Worm (Caenorhabditis elegans) whole organism, L3 larva: ENCODE measurements around the gene cysl-2.
A peak's percentile ranks its signal among the peaks of the same experiment; 100 is the strongest.

Source experiments
- R02D3.7 ChIP-seq: fragments of 150-350 bp; optimal IDR thresholded peaks from 2 replicates; lab custom pipeline; 2014; ENCODE audit warnings: missing biosample characterization, missing genetic modification characterization
- aly-2 ChIP-seq: fragments of 150-350 bp; optimal IDR thresholded peaks from 2 replicates; lab custom pipeline; 2014; ENCODE audit warnings: missing biosample characterization, missing genetic modification characterization
- ceh-16 ChIP-seq: sonication (generic microtip); optimal IDR thresholded peaks from 2 replicates; lab custom pipeline; 2017; ENCODE audit warnings: missing biosample characterization, missing genetic modification characterization
- ceh-28 ChIP-seq: fragments of 150-350 bp; optimal IDR thresholded peaks from 2 replicates; lab custom pipeline; 2014; ENCODE audit warnings: missing biosample characterization, missing genetic modification reagents, missing genetic modification characterization
- ceh-82 ChIP-seq: fragments of 150-350 bp; optimal IDR thresholded peaks from 2 replicates; lab custom pipeline; 2014; ENCODE audit warnings: missing biosample characterization, missing genetic modification characterization
- ceh-9 ChIP-seq: sonication (generic microtip); optimal IDR thresholded peaks from 2 replicates; lab custom pipeline; 2018; ENCODE audit warnings: missing biosample characterization, missing genetic modification characterization
- daf-12 ChIP-seq: fragments of 150-350 bp; optimal IDR thresholded peaks from 2 replicates; lab custom pipeline; 2014; ENCODE audit warnings: missing biosample characterization, missing genetic modification reagents, missing genetic modification characterization
- elt-1 ChIP-seq: fragments of 150-350 bp; optimal IDR thresholded peaks from 2 replicates; lab custom pipeline; 2014; ENCODE audit warnings: missing biosample characterization, missing genetic modification characterization
- elt-2 ChIP-seq: sonication (generic microtip); optimal IDR thresholded peaks from 2 replicates; lab custom pipeline; 2016; ENCODE audit warnings: missing genetic modification reagents, mild to moderate bottlenecking, missing genetic modification characterization, missing compliant biosample characterization
- fos-1 ChIP-seq: fragments of 150-350 bp; optimal IDR thresholded peaks from 2 replicates; lab custom pipeline; 2014; ENCODE audit warnings: missing biosample characterization, missing genetic modification characterization
- hmg-11 ChIP-seq: sonication (generic microtip); optimal IDR thresholded peaks from 2 replicates; lab custom pipeline; 2016; ENCODE audit warnings: missing genetic modification characterization, missing compliant biosample characterization
- jun-1 ChIP-seq: fragments of 150-350 bp; optimal IDR thresholded peaks from 2 replicates; lab custom pipeline; 2014; ENCODE audit warnings: missing biosample characterization, missing genetic modification reagents, missing genetic modification characterization
- lin-15B ChIP-seq: fragments of 150-350 bp; optimal IDR thresholded peaks from 2 replicates; lab custom pipeline; 2014; ENCODE audit warnings: missing biosample characterization, missing genetic modification characterization
- lsy-12 ChIP-seq: sonication (generic microtip); optimal IDR thresholded peaks from 2 replicates; lab custom pipeline; 2016; ENCODE audit warnings: mild to moderate bottlenecking, missing genetic modification characterization, missing compliant biosample characterization
- mdl-1 ChIP-seq: fragments of 150-350 bp; optimal IDR thresholded peaks from 2 replicates; lab custom pipeline; 2014; ENCODE audit warnings: missing biosample characterization, missing genetic modification characterization
- mml-1 ChIP-seq: fragments of 150-350 bp; sonication (generic microtip); optimal IDR thresholded peaks from 3 replicates; lab custom pipeline; 2014; ENCODE audit warnings: missing biosample characterization, missing genetic modification characterization
- nfya-1 ChIP-seq: sonication (generic microtip); optimal IDR thresholded peaks from 2 replicates; lab custom pipeline; 2017; ENCODE audit warnings: missing genetic modification characterization, mild to moderate bottlenecking, missing compliant biosample characterization, antibody characterized with exemption, moderate library complexity; ENCODE audit not compliant: insufficient read depth
- nhr-11 ChIP-seq: fragments of 150-350 bp; optimal IDR thresholded peaks from 2 replicates; lab custom pipeline; 2014; ENCODE audit warnings: missing biosample characterization, missing genetic modification characterization
- nhr-12 ChIP-seq: fragments of 150-350 bp; optimal IDR thresholded peaks from 2 replicates; lab custom pipeline; 2014; ENCODE audit warnings: missing biosample characterization, missing genetic modification characterization
- nhr-23 ChIP-seq: fragments of 150-350 bp; optimal IDR thresholded peaks from 2 replicates; lab custom pipeline; 2014; ENCODE audit warnings: missing biosample characterization, missing genetic modification reagents, missing genetic modification characterization
- nhr-237 ChIP-seq: fragments of 150-350 bp; optimal IDR thresholded peaks from 2 replicates; lab custom pipeline; 2014; ENCODE audit warnings: missing biosample characterization, missing genetic modification characterization
- nhr-25 ChIP-seq: sonication (generic microtip); optimal IDR thresholded peaks from 2 replicates; lab custom pipeline; 2017; ENCODE audit warnings: missing biosample characterization, missing genetic modification characterization
- nhr-43 ChIP-seq: sonication (generic microtip); optimal IDR thresholded peaks from 2 replicates; lab custom pipeline; 2016; ENCODE audit warnings: mild to moderate bottlenecking, missing genetic modification characterization, missing compliant biosample characterization; ENCODE audit not compliant: poor library complexity, severe bottlenecking
- nhr-67 ChIP-seq: fragments of 150-350 bp; optimal IDR thresholded peaks from 2 replicates; lab custom pipeline; 2014; ENCODE audit warnings: missing biosample characterization, missing genetic modification characterization
- nhr-77 ChIP-seq: fragments of 150-350 bp; optimal IDR thresholded peaks from 2 replicates; lab custom pipeline; 2014; ENCODE audit warnings: missing biosample characterization, missing genetic modification characterization
- pha-4 ChIP-seq: fragments of 150-350 bp; optimal IDR thresholded peaks from 2 replicates; lab custom pipeline; 2014; ENCODE audit warnings: missing biosample characterization, missing genetic modification reagents, missing genetic modification characterization
- pqm-1 ChIP-seq: fragments of 150-350 bp; optimal IDR thresholded peaks from 2 replicates; lab custom pipeline; 2017; ENCODE audit warnings: missing biosample characterization, missing genetic modification characterization, inconsistent platforms
- skn-1 ChIP-seq: fragments of 150-350 bp; optimal IDR thresholded peaks from 2 replicates; lab custom pipeline; 2014; ENCODE audit warnings: missing biosample characterization, missing genetic modification characterization
- snpc-4 ChIP-seq: fragments of 150-350 bp; optimal IDR thresholded peaks from 2 replicates; lab custom pipeline; 2014; ENCODE audit warnings: missing biosample characterization, missing genetic modification characterization
- unc-39 ChIP-seq: sonication (generic microtip); optimal IDR thresholded peaks from 4 replicates; lab custom pipeline; 2017; ENCODE audit warnings: missing biosample characterization, missing genetic modification characterization
- ztf-11 ChIP-seq: fragments of 150-350 bp; optimal IDR thresholded peaks from 2 replicates; lab custom pipeline; 2014; ENCODE audit warnings: missing biosample characterization, missing genetic modification characterization
- ztf-4 ChIP-seq: fragments of 150-350 bp; optimal IDR thresholded peaks from 2 replicates; lab custom pipeline; 2014; ENCODE audit warnings: missing biosample characterization, missing genetic modification characterization

The cysl-2 gene

DNA sequence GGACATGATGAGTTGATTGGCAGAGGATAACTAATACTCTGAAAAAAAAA lies at the start of gene cysl-2:
Gene cysl-2 (minus strand): TSS at position 38 of the 50 bp plus-strand sequence.
- TF ChIP-seq aly-2 (tag; lab: Kevin White, UChicago) (no peak), unc-39 (tag; lab: Kevin White, UChicago) (no peak), nhr-25 (tag; lab: Kevin White, UChicago) (no peak), ceh-82 (no peak), daf-12 (tag; lab: Kevin White, UChicago) (no peak), nhr-237 (no peak), nhr-23 (tag; lab: Kevin White, UChicago) (no peak), snpc-4 (tag; lab: Kevin White, UChicago) (no peak), nfya-1 (tag; lab: Kevin White, UChicago) (no peak), hmg-11 (tag; lab: Kevin White, UChicago) (no peak), mdl-1 (tag; lab: Kevin White, UChicago) (no peak), nhr-67 (no peak)

DNA sequence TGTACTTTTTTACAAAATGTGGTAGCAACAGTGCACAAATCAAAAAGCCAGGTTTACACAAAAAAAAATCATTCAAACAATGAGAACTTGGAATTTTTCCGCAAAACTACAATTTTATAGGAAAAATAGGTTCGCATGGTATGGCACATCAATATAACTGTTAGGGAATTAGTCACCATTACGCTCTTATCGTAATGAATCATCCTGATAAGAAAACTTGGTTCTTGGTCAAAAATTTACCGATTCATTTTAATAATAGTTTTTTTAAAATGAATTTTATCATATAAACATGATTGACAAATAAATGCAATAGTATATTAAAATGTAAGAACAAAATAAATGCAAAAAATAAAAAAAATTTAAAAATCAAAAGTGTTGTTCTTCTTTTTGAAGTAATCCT lies 46.3 kb upstream of the cysl-2 start:
- TF ChIP-seq pqm-1 (tag; lab: Kevin White, UChicago) (peak; percentile 66), nfya-1 (tag; lab: Kevin White, UChicago) (no peak), elt-2 (tag; lab: Kevin White, UChicago) (peak; percentile 59), nhr-67 (no peak), ceh-9 (tag; lab: Kevin White, UChicago) (no peak), skn-1 (no peak), ceh-16 (tag; lab: Kevin White, UChicago) (no peak)
- TF ChIP-seq, all 47 proteins: peak for 2

DNA sequence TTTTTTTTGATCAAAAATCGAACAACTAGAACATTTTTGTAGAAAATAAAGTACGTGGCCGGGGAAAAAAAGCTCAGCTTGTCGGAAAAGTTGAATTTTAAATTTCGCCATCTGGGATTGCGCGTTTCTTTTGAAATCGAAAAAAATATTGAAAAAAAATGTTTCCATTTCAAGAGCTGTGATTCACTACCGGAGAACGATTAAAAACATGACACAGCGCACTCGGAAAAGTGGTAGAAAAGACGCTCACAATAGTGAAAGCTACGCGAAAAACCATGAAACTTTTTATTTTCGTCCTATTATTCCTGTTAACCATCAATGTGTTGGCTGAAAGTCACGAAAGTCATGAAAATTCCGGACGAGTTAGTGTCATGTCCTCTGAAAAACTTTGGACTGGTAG lies 43.5 kb upstream of the cysl-2 start, which contains the start of the genes clec-147 and C04H5.7:
Gene clec-147 (minus strand): TSS at position 101 of the 400 bp plus-strand sequence.
Gene C04H5.7 (plus strand): TSS at position 219 of the 400 bp plus-strand sequence.
- TF ChIP-seq ceh-9 (tag; lab: Kevin White, UChicago) (no peak), ceh-28 (tag; lab: Kevin White, UChicago) (no peak), ztf-11 (tag; lab: Kevin White, UChicago) (no peak), lsy-12 (tag; lab: Kevin White, UChicago) (no peak), ztf-4 (tag; lab: Kevin White, UChicago) (no peak), nhr-12 (tag; lab: Kevin White, UChicago) (no peak), nhr-67 (no peak), skn-1 (no peak), nhr-77 (no peak), R02D3.7 (tag; lab: Kevin White, UChicago) (no peak), fos-1 (tag; lab: Kevin White, UChicago) (no peak), elt-2 (tag; lab: Kevin White, UChicago) (no peak), pqm-1 (tag; lab: Kevin White, UChicago) (no peak), nhr-23 (tag; lab: Kevin White, UChicago) (no peak)

DNA sequence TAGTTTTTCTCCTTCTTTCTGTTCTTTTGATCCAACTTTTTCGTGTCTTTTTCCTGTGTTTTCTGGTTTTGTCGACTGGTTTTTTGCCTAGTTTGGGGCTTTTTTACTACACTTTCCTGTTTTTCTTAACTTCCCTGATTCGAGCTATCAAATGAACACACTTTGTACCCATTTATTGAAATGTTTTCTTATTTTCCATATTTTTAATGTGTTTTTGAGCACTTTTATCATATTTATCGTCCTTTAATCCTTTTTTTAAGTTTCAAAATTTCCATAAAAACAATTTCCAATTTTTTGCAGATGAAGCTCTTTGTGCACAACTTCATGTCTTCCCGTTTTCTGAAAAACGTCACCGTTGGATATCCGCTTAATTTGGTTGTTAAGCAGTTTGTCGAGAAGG lies 39.7 kb upstream of the cysl-2 start, which contains the start of gene C04H5.1:
Gene C04H5.1 (plus strand): TSS at position 301 of the 400 bp plus-strand sequence.
- TF ChIP-seq nhr-67 (no peak), ceh-16 (tag; lab: Kevin White, UChicago) (no peak), R02D3.7 (tag; lab: Kevin White, UChicago) (no peak)
- TF ChIP-seq, all 47 proteins: peak for 0

DNA sequence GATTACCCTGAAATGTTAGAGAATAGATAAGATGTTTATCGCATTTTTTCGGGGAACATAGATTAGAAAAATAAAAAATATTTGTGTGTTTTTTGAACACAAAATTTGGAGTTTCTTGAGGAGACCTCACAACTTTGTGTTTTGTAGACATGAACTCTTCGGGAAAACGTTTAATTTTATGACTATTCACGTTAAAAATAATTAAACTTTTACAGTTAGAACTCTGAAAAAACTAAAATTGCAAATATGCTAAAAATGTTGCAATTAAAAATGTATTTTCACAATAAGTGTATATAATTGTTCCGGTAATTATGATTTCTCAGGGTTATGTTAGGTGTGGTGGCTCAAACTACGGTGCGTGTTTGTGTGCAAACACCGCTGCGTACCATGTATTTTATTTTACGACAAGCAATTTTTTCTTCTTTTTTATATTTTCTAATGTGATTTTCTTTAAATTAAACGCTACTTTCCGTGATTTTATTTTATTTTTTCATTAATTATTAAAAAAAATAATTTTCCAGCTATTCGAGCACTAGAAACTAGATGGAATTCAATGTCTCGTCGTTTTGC lies 34.1 kb upstream of the cysl-2 start, which contains the start of the genes F57C2.5 and spat-1:
Gene F57C2.5 (minus strand): TSS at position 7 of the 570 bp plus-strand sequence.
Gene spat-1 (plus strand): TSS at position 520 of the 570 bp plus-strand sequence.
- TF ChIP-seq nhr-43, result no peak
- TF ChIP-seq nhr-23 (tag; lab: Kevin White, UChicago), result peak; percentile 56
- peak; percentile 54 for TF ChIP-seq pqm-1 (tag; lab: Kevin White, UChicago)
- peak; percentile 52 for TF ChIP-seq elt-1
- TF ChIP-seq elt-2 (tag; lab: Kevin White, UChicago), result peak; percentile 83
- peak; percentile 79 for TF ChIP-seq pha-4
- TF ChIP-seq hmg-11 (tag; lab: Kevin White, UChicago), result peak; percentile 55
- peak; percentile 10 for TF ChIP-seq jun-1 (tag; lab: Kevin White, UChicago)
- peak; percentile 66 for TF ChIP-seq lin-15B
- peak; percentile 22 for TF ChIP-seq snpc-4 (tag; lab: Kevin White, UChicago)
- TF ChIP-seq mml-1 (tag; lab: Kevin White, UChicago), result no peak
- TF ChIP-seq nfya-1 (tag; lab: Kevin White, UChicago), result peak; percentile 74
- peak; percentile 12 for TF ChIP-seq nhr-25 (tag; lab: Kevin White, UChicago)
- peak; percentile 46 for TF ChIP-seq skn-1
- TF ChIP-seq ceh-82, result no peak

DNA sequence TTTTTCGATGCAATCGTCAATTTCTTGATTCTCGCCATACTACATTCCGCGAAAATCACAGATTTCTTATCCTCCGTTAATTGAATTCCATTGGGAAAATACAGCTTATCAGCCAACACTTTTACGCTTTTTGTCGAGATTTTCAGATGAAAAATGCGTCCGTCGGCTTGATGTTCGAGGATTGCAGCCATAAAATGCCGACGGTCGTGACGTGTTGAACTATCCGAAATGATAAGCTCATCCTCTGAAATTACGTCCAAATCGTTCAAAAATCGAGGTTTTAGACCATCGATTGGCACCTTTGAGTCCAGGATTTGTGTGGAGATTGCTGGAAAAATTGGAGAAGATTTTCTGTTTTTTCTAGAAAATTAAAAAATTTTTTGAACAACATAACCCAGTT lies 32.9 kb upstream of the cysl-2 start:
- TF ChIP-seq elt-1 (no peak), nhr-11 (tag; lab: Kevin White, UChicago) (no peak), ztf-4 (tag; lab: Kevin White, UChicago) (no peak)
